Worm (Caenorhabditis elegans) whole organism, midembryonic: ENCODE results near the gene ZK1248.15.

Experiments
- T22C8.4 ChIP-seq: fragments of 200-800 bp; sonication (Bioruptor generic); IDR thresholded peaks from 2 replicates; pipeline ENCODE4 v1.3.6; 2022; ENCODE audit warnings: missing genetic modification characterization, missing compliant biosample characterization
- cog-1 ChIP-seq: sonication (generic microtip); optimal IDR thresholded peaks from 2 replicates; lab custom pipeline; 2016; ENCODE audit warnings: missing genetic modification characterization, missing compliant biosample characterization
- flt-1 ChIP-seq: fragments of 200-800 bp; sonication (Bioruptor generic); IDR thresholded peaks from 2 replicates; pipeline ENCODE4 v1.3.6; 2022; ENCODE audit warnings: missing genetic modification characterization, missing compliant biosample characterization
- klf-2 ChIP-seq: fragments of 200-800 bp; sonication (Bioruptor generic); conservative IDR thresholded peaks from 2 replicates; pipeline ENCODE4 v1.3.6; 2022; ENCODE audit warnings: missing genetic modification reagents, missing genetic modification characterization, missing compliant biosample characterization
- med-1 ChIP-seq: sonication (generic microtip); optimal IDR thresholded peaks from 2 replicates; lab custom pipeline; 2017; ENCODE audit warnings: missing genetic modification characterization, mild to moderate bottlenecking, missing compliant biosample characterization, antibody characterized with exemption, missing genetic modification reagents; ENCODE audit not compliant: insufficient read depth
- ref-1 ChIP-seq: fragments of 200-800 bp; sonication (Bioruptor generic); conservative IDR thresholded peaks from 2 replicates; pipeline ENCODE4 v1.3.6; 2022; ENCODE audit warnings: missing genetic modification reagents, missing genetic modification characterization, missing compliant biosample characterization
- tab-1 ChIP-seq: fragments of 200-800 bp; sonication (Bioruptor generic); IDR thresholded peaks from 2 replicates; pipeline ENCODE4 v1.3.6; 2022; ENCODE audit warnings: missing genetic modification characterization, missing compliant biosample characterization
- ztf-23 ChIP-seq: fragments of 200-800 bp; sonication (Bioruptor generic); IDR thresholded peaks from 2 replicates; pipeline ENCODE4 v1.3.6; 2022; ENCODE audit warnings: missing genetic modification reagents, missing genetic modification characterization, missing compliant biosample characterization
- ztf-29 ChIP-seq: fragments of 200-800 bp; sonication (Bioruptor generic); IDR thresholded peaks from 2 replicates; pipeline ENCODE4 v1.3.6; 2022; ENCODE audit warnings: missing genetic modification reagents, missing genetic modification characterization, missing compliant biosample characterization

ZK1248.15 gene

ce11 chrII:5805303-5805702 lies 33.0 kb downstream of the ZK1248.15 start, which contains the start of gene K05F1.10:
Gene K05F1.10 (minus strand): TSS chrII:5805473.
- TF ChIP-seq ztf-23 (GFP tag; lab: Robert Waterston, UW) (no peak), ztf-29 (no peak), flt-1 (GFP tag; lab: Robert Waterston, UW) (no peak), med-1 (GFP tag; lab: Kevin White, UChicago) (no peak), T22C8.4 (GFP tag; lab: Robert Waterston, UW) (no peak), ref-1 (no peak), cog-1 (tag; lab: Kevin White, UChicago) (no peak), klf-2 (GFP tag; lab: Robert Waterston, UW) (no peak), tab-1 (no peak)

ce11 chrII:5804288-5804687 lies 34.1 kb downstream of the ZK1248.15 start:
- TF ChIP-seq cog-1 (tag; lab: Kevin White, UChicago) (no peak), flt-1 (GFP tag; lab: Robert Waterston, UW) (no peak)

- TF ChIP-seq ztf-29 (no peak), tab-1 (no peak), klf-2 (GFP tag; lab: Robert Waterston, UW) (no peak), ztf-23 (GFP tag; lab: Robert Waterston, UW) (no peak), ref-1 (no peak)
Observed at ce11 chrII:5801075-5801474, 37.3 kb downstream of the ZK1248.15 start, which contains the start of the genes K05F1.9 and K05F1.1. Gene K05F1.9 (minus strand): TSS chrII:5801175. Gene K05F1.1 (plus strand): TSS chrII:5801382.

- TF ChIP-seq med-1 (GFP tag; lab: Kevin White, UChicago) = no peak
- no peak for TF ChIP-seq T22C8.4 (GFP tag; lab: Robert Waterston, UW)
- TF ChIP-seq ref-1 = no peak
- TF ChIP-seq klf-2 (GFP tag; lab: Robert Waterston, UW) = no peak
- no peak for TF ChIP-seq cog-1 (tag; lab: Kevin White, UChicago)
- TF ChIP-seq tab-1 = no peak
- TF ChIP-seq flt-1 (GFP tag; lab: Robert Waterston, UW) = no peak
- TF ChIP-seq ztf-29 = no peak
- TF ChIP-seq ztf-23 (GFP tag; lab: Robert Waterston, UW) = no peak
Observed at ce11 chrII:5799553-5799952, 38.8 kb downstream of the ZK1248.15 start, which contains the start of gene K05F1.8. Gene K05F1.8 (minus strand): TSS chrII:5799653.

ce11 chrII:5797348-5797977 lies 40.9 kb downstream of the ZK1248.15 start, which contains the start of the genes msp-63 and msp-142:
Gene msp-63 (minus strand): TSS chrII:5797448.
Gene msp-142 (plus strand): TSS chrII:5797927.
- TF ChIP-seq tab-1 (no peak), ztf-29 (no peak), ref-1 (no peak), T22C8.4 (GFP tag; lab: Robert Waterston, UW) (no peak), flt-1 (GFP tag; lab: Robert Waterston, UW) (no peak), klf-2 (GFP tag; lab: Robert Waterston, UW) (no peak), cog-1 (tag; lab: Kevin White, UChicago) (no peak), med-1 (GFP tag; lab: Kevin White, UChicago) (no peak), ztf-23 (GFP tag; lab: Robert Waterston, UW) (no peak)

ce11 chrII:5794195-5794594 lies 44.2 kb downstream of the ZK1248.15 start, which contains the start of gene acdh-8:
Gene acdh-8 (plus strand): TSS chrII:5794495.
- no peak for TF ChIP-seq klf-2 (GFP tag; lab: Robert Waterston, UW)
- no peak for TF ChIP-seq ztf-29
- TF ChIP-seq ztf-23 (GFP tag; lab: Robert Waterston, UW) = no peak

ce11 chrII:5792490-5792889 lies 45.9 kb downstream of the ZK1248.15 start, which contains the start of gene K05F1.14:
Gene K05F1.14 (minus strand): TSS chrII:5792590.
- TF ChIP-seq ztf-23 (GFP tag; lab: Robert Waterston, UW) = no peak
- TF ChIP-seq cog-1 (tag; lab: Kevin White, UChicago) = no peak
- TF ChIP-seq klf-2 (GFP tag; lab: Robert Waterston, UW) = no peak
- TF ChIP-seq ztf-29 = no peak
- no peak for TF ChIP-seq flt-1 (GFP tag; lab: Robert Waterston, UW)
- TF ChIP-seq tab-1 = no peak
- TF ChIP-seq ref-1 = no peak
- TF ChIP-seq T22C8.4 (GFP tag; lab: Robert Waterston, UW) = no peak
- no peak for TF ChIP-seq med-1 (GFP tag; lab: Kevin White, UChicago)

ce11 chrII:5790313-5790773 lies 48.0 kb downstream of the ZK1248.15 start, which contains the start of gene lect-2:
Gene lect-2 (plus strand): TSS chrII:5790723.
- TF ChIP-seq cog-1 (tag; lab: Kevin White, UChicago) = no peak
- TF ChIP-seq flt-1 (GFP tag; lab: Robert Waterston, UW) = no peak
- TF ChIP-seq ztf-29 = no peak
- no peak for TF ChIP-seq T22C8.4 (GFP tag; lab: Robert Waterston, UW)
- TF ChIP-seq med-1 (GFP tag; lab: Kevin White, UChicago) = no peak
- TF ChIP-seq tab-1 = no peak
- no peak for TF ChIP-seq klf-2 (GFP tag; lab: Robert Waterston, UW)
- no peak for TF ChIP-seq ref-1
- TF ChIP-seq ztf-23 (GFP tag; lab: Robert Waterston, UW) = no peak

- no peak for TF ChIP-seq cog-1 (tag; lab: Kevin White, UChicago)
- TF ChIP-seq med-1 (GFP tag; lab: Kevin White, UChicago) = no peak
- no peak for TF ChIP-seq ref-1
- no peak for TF ChIP-seq tab-1
- no peak for TF ChIP-seq flt-1 (GFP tag; lab: Robert Waterston, UW)
Observed at ce11 chrII:5788815-5789214, 49.5 kb downstream of the ZK1248.15 start, which contains the start of gene K05F1.13. Gene K05F1.13 (plus strand): TSS chrII:5789115.
